Fruit fly (Drosophila melanogaster) whole organism, pupa: ENCODE data around the gene CG12607.

ENCODE experiments used
- CG10348 ChIP-seq: fragments of 200-800 bp; sonication (Bioruptor generic); IDR thresholded peaks from 2 replicates; pipeline ENCODE4 v1.3.6; 2022; ENCODE audit warnings: missing biosample characterization, missing genetic modification characterization
- CG13204 ChIP-seq: fragments of 200-800 bp; sonication (Bioruptor generic); optimal IDR thresholded peaks from 2 replicates; lab custom pipeline; 2018; ENCODE audit warnings: missing biosample characterization, mild to moderate bottlenecking, missing genetic modification characterization, moderate library complexity
- CG14655 ChIP-seq: fragments of 200-800 bp; sonication (Bioruptor generic); optimal IDR thresholded peaks from 3 replicates; lab custom pipeline; 2017; ENCODE audit warnings: mild to moderate bottlenecking, missing biosample characterization, missing genetic modification reagents, missing genetic modification characterization
- CG15710 ChIP-seq: fragments of 200-800 bp; sonication (Bioruptor generic); optimal IDR thresholded peaks from 2 replicates; lab custom pipeline; 2018; ENCODE audit warnings: missing biosample characterization, mild to moderate bottlenecking, missing genetic modification characterization, moderate library complexity
- CG17806 ChIP-seq: fragments of 200-800 bp; sonication (Bioruptor generic); optimal IDR thresholded peaks from 2 replicates; lab custom pipeline; 2018; ENCODE audit warnings: missing biosample characterization, mild to moderate bottlenecking, missing genetic modification characterization, moderate library complexity
- CG4496 ChIP-seq: fragments of 200-800 bp; sonication (Bioruptor generic); IDR thresholded peaks from 3 replicates; pipeline ENCODE4 v1.3.6; 2022; ENCODE audit warnings: missing biosample characterization, missing genetic modification characterization
- CG8159 ChIP-seq: fragments of 200-800 bp; sonication (Bioruptor generic); optimal IDR thresholded peaks from 3 replicates; lab custom pipeline; 2018; ENCODE audit warnings: missing biosample characterization, mild to moderate bottlenecking, missing genetic modification characterization, moderate library complexity
- D1 ChIP-seq: fragments of 200-800 bp; sonication (Bioruptor generic); optimal IDR thresholded peaks from 2 replicates; lab custom pipeline; 2018; ENCODE audit warnings: missing biosample characterization, mild to moderate bottlenecking, missing genetic modification characterization, moderate library complexity
- EcR ChIP-seq: fragments of 200-800 bp; sonication (Bioruptor generic); optimal IDR thresholded peaks from 3 replicates; lab custom pipeline; 2019; ENCODE audit warnings: missing biosample characterization, missing genetic modification characterization, mild to moderate bottlenecking, moderate library complexity, missing genetic modification reagents
- Pif1A ChIP-seq: fragments of 200-800 bp; sonication (Bioruptor generic); optimal IDR thresholded peaks from 3 replicates; lab custom pipeline; 2016; ENCODE audit warnings: missing biosample characterization, missing genetic modification characterization
- Pif1B ChIP-seq: fragments of 200-800 bp; sonication (Bioruptor generic); optimal IDR thresholded peaks from 3 replicates; lab custom pipeline; 2016; ENCODE audit warnings: missing biosample characterization, missing genetic modification characterization
- fd96Ca ChIP-seq: fragments of 200-800 bp; sonication (Bioruptor generic); IDR thresholded peaks from 3 replicates; pipeline ENCODE4 v1.3.6; 2022; ENCODE audit warnings: missing biosample characterization, missing genetic modification characterization
- gl ChIP-seq: fragments of 200-800 bp; sonication (Bioruptor generic); optimal IDR thresholded peaks from 2 replicates; lab custom pipeline; 2018; ENCODE audit warnings: missing biosample characterization, mild to moderate bottlenecking, missing genetic modification characterization
- rn ChIP-seq: fragments of 200-800 bp; sonication (Bioruptor generic); IDR thresholded peaks from 2 replicates; pipeline ENCODE4 v1.3.6; 2022; ENCODE audit warnings: missing biosample characterization, missing genetic modification characterization

DNA sequence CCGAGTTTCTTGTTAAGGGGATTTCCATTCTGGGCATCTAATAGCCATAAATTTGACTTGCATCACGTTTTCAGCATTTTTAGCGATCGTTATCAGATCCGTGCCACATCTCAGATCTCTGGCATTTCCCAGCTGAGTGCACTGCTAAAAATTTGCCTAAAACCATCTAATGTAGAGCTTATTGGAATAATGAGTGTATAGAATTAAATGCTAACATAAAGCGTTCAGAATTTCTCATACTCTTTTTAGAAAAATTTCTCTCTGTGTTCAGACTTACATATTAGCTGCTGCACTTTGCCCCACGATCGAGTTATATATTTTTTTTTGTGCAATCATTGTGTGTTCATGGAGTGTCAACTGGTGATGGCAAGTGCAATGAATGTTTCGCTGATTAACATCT is 38.6 kb upstream of the CG12607 start:
- TF ChIP-seq CG4496 (GFP tag; lab: Robert Waterston, UW) (peak; percentile 74; the same call in 2 of the 3 replicates), D1 (tag; lab: Kevin White, UChicago) (no peak), CG13204 (GFP tag; lab: Kevin White, UChicago) (no peak), Pif1A (GFP tag; lab: Kevin White, UChicago) (peak; percentile 54), CG15710 (tag; lab: Kevin White, UChicago) (peak; percentile 39), CG14655 (GFP tag; lab: Kevin White, UChicago) (peak; percentile 75), EcR (GFP tag; lab: Kevin White, UChicago) (no peak), CG10348 (GFP tag; lab: Robert Waterston, UW) (no peak), gl (no peak), CG17806 (tag; lab: Kevin White, UChicago) (peak; percentile 21), rn (GFP tag; lab: Robert Waterston, UW) (no peak), CG8159 (tag; lab: Kevin White, UChicago) (peak; percentile 45), Pif1B (GFP tag; lab: Kevin White, UChicago) (peak; percentile 30), fd96Ca (GFP tag; lab: Robert Waterston, UW) (0 out of 3 replicates have a peak, but pooled peaks have one; percentile 46)
